Fruit fly (Drosophila melanogaster) ovary, adult (tissue): ENCODE results near the gene CG4570.

Experiments used
- CG17801 ChIP-seq: fragments of 200-800 bp; optimal IDR thresholded peaks from 2 replicates; lab custom pipeline; 2019; ENCODE audit warnings: missing biosample characterization, mild to moderate bottlenecking, missing genetic modification characterization, moderate library complexity; ENCODE audit not compliant: partially characterized antibody

The CG4570 gene

dm6 chr3R:10884678-10885421, 28.2 kb downstream of the CG4570 start, which contains the start of gene CG14696:
CG14696 (minus strand) TSS chr3R:10885001.
- TF ChIP-seq CG17801 (GFP tag; lab: Kevin White, UChicago) = no peak

dm6 chr3R:10885422-10886081, 28.9 kb downstream of the CG4570 start, which contains the start of gene Leash:
Leash (plus strand) TSS chr3R:10885540.
- peak; percentile 9 for TF ChIP-seq CG17801 (GFP tag; lab: Kevin White, UChicago)

DNA sequence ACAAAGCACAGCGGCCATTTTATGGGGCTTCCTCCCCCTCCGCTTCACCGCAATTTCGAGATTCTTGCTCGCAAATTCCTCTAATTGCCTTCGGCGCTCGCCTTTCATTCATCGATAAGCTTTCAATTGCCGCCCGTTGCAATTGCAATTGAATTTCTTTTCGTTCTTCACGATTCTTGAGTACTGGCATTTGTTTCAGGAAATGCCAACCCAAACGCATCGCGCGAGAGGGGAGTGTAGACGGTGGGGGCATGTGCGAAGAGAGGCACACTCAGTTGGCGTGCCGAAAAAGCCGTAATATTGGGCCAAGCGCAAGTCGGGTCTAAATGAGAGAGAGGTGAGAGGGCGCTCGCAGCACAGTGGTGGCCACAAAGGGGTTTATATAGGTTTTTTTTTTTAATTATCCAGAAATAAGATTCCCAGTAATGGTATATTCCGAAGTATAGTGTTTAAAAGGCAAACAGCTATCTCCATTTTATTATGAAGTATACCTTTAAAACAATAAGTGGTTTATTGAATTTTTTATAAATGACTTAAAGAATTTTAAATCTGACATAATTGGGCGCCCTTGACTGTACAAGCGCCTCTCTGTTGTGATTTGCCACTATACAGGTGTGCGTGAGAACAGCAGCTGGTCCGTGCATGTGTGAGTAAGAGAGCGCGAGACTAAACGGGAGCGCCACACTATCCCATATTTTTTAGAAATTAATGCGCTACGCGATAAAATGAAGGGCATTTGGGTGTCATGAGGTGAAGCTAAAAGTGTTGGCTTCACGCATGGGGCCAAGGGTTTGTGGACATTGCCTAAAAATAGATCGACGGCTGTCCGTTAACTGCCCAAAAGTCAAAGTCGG, 30.1 kb downstream of the CG4570 start:
- peak; percentile 82 for TF ChIP-seq CG17801 (GFP tag; lab: Kevin White, UChicago)

DNA sequence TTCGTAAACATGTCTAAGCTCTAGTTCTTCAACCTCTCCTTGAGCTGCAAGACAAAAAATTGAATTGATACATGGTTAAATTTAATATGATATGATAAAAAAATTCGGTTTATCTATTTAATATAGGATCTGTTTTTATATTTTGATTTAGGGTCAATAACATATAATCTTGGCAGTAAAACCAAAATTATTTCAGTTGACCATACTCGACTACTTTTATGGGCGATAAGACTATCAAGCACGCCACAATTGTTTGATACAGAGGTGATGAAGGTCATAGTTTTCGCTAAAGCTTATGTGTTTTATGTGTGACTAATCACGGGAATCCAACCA, 31.7 kb downstream of the CG4570 start:
- no peak for TF ChIP-seq CG17801 (GFP tag; lab: Kevin White, UChicago)

DNA sequence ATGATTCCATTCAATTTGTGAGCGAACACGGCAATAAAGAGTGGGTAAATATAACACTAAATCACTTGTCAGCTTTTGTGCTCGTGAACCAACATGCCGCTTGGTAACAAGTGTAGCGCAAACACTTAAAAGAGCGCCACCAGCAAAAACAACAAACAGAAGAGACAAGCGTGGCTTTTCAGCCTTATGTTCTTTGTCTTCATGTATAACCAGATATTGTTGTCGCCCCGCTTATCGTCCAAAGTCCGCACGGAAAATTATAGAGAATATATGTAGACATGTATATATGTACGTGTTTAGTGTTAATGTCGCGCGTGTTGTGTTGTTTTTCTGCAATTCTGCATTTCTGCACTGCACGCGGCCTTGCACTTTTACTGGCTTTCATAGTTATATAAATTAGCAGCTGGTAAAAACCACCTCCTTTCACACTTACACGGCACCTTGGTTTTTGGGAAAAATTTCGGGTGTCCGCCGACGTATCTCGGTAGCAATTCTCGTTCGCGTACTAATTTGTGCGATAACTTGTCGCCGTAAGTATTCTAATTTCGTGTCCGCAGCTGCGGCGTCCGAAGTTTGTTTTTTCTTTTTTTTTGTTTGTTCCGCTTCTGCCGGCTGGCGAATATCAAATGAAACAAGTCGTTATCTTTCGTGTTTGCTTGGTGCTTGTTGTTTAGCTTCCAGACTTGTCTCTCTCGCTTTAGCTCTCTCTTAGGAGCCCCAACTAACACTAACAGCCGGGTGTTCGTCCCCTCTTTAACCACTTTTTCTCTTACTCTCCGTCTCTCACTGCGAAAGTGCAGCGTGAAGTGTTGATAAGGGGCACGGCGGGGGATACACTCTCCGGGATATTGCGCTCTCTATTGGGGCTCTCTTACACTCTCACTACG, 32.3 kb downstream of the CG4570 start:
- peak; percentile 48 for TF ChIP-seq CG17801 (GFP tag; lab: Kevin White, UChicago)

DNA sequence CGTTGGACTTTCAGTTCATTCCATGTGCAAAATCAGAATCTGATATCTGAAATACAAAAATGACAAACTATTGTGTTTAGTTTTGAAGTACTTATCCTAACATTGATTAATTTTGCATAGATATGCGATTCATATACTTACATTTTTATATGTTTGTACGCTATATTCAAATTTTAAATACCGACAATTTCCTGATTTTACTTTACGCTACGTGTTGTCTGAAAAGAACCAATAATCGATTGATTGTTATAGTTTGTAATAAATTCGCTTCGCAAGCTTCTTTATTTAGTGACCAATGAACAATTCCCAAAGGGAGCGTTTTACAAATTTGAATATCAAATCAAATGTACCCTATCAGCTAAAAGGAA, 32.9 kb downstream of the CG4570 start, which contains the start of gene Ak3:
TSS of gene Ak3 (minus strand) at position 69 of the 368 bp plus-strand sequence.
- TF ChIP-seq CG17801 (GFP tag; lab: Kevin White, UChicago) = no peak

DNA sequence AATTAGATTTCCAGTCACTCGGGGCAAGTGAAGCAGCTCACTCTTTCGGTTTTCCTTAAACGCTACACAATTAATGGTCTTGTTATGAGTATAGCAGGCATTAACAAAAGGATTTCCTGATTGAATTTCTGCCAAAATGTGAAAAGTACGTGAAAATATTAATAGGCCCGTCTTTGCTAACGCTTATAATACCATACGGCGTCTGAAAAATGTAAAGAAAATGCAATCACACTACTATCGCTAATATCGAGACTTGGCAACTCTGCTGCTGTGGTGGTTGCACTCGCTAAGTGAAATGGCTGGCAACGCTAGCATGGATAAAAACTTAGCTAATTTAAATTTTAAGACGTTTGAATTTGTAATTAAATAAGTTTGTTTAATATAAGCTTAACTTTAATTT, 36.7 kb downstream of the CG4570 start, which contains the start of gene CG6621:
TSS of gene CG6621 (minus strand) at position 205 of the 400 bp plus-strand sequence.
- no peak for TF ChIP-seq CG17801 (GFP tag; lab: Kevin White, UChicago)
